Fruit fly (Drosophila melanogaster): Measurements from ENCODE around the gene Ada.

Ada gene

DNA sequence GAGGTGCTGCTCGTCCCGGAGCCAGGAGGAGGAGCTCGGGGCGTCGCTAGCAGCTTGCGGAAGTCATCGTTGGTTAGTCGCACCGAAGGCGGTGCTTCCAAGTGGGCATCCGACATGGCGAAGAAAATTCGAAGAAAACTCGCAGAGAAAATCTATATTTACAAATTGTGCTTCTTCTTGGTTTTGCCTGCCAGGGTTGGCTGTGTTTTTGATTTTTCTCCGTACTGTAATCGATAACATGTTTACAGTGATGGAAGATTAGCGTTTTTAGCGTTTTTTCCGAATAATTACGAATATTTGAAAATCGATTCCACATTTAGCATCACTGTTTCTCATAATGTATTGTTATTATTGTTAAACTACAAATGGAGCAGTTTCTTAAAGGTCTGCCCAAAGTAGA lies at the start of gene Ada, which contains the start of gene beag:
TSS of gene Ada (plus strand) at position 310 of the 400 bp plus-strand sequence.
TSS of gene beag (minus strand) at position 205 of the 400 bp plus-strand sequence.
- TF ChIP-seq CG17801 (GFP tag; optimal IDR thresholded peaks at IDR 0.05; ENCODE audit: partially characterized antibody), result peak; percentile 52

DNA sequence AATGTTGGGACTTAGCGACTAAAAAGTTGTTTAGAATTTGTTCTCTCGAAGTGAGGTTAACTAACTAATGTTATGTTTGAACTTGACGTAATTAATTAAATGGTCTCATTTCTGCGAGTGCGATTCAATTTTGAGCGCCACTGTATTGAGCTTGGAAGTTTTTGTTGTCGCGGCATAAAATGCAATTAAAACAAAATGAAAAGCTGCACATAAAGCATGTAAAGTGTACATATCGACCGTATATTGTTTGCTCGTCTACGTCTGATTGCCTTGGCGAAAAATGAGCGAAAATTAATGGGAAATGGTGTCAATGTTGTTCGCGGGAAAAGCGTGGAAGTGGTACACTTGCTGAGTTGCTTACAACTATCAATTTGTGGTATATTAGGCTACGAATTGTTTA lies 48.1 kb upstream of the Ada start:
- TF ChIP-seq CG17801 (GFP tag; optimal IDR thresholded peaks at IDR 0.05; ENCODE audit: partially characterized antibody), result peak; percentile 46

DNA sequence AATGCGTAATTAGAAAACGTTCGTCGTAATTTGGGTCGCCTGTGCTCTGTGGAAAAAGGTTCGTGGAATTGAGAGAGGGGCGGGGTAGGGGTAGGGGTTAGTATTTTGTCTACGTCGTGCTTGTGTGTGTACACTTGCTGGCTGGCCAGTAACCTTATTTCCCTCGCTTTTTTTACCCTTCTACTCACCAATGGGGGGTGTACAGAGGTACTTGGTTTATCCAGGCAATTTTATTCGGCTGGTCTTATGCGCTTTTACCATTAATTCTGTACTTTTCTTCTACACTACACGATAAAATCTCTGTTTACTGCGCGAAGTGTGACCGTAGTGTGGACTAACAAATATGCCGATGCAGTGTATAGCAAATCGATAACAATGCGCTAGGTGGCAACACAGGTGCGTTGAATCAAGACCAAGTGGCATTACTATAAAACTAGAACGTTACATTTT lies 45.3 kb upstream of the Ada start, which contains the start of gene tgo:
TSS of gene tgo (minus strand) at position 334 of the 450 bp plus-strand sequence.
- peak; percentile 16 for TF ChIP-seq CG17801 (GFP tag; optimal IDR thresholded peaks at IDR 0.05; ENCODE audit: partially characterized antibody)

DNA sequence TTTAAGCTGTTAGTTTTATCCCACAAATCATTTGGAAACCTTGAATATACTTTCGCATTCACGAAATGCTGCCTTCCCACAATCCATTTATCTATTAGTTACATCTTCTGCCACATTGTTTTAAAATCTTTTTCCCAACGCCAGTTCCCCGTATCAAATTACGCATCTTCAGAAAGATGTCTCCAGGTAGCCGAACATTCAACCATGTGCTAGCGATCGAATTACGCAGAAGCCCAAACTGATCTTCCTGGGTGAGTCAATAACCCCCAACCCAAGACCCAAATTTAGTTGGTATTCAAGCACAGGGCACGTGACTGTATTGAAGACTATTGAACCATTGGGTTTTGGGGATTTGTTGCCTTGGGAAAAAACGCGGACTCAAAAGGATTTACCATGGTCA lies 41.0 kb upstream of the Ada start:
- TF ChIP-seq CG17801 (GFP tag; optimal IDR thresholded peaks at IDR 0.05; ENCODE audit: partially characterized antibody), result no peak

DNA sequence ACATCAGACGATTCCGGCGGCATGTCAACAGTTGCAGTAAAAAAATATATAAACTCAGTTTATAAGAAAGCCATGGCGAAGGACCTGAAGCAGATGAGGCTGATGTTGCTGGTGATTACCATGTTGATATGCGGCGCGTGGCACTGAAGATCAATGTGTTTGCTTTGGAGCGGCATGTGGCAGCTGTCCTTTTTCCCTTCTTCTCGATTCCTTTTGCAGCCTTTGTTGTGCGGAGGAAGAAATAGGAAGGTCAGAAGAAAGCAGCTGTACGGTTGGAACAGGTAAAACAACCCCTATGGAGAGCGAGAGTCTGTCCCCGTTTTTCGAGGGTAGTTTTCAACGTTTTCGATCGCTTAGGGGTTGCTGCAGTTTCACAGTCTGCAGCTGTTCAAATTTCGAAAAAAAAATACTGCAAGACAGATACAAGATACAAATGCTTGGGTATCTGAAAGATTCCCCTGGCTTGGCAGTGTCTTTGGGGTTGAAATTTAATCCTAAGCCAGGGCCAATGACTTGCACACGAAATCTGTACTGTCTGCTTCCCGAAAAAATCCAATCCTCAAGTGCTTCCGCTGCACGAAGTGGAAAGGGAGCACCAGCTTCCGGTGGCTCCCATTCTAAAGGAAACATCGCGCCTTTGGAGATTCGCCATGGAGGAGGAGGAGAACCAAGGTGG lies 40.0 kb upstream of the Ada start:
- TF ChIP-seq CG17801 (GFP tag; optimal IDR thresholded peaks at IDR 0.05; ENCODE audit: partially characterized antibody), result no peak

DNA sequence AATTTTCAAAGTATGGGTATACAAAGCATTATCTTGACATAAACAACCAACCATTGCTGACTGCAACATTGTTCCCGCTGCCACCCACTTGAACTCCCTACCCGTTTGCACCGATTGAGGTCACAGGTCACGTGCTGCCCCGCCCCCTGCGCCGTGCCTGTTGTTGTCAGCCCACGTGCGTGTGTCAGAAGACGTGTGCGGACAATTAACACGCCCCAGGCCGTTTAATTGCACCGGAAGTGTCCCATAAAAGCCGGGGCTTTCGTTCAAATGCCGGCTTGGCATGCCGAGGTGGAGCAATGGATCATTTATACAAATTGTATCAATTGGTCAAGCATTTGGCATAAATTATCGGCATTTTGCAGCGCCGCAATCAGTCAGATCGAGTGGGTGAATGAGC lies 37.9 kb upstream of the Ada start:
- no peak for TF ChIP-seq CG17801 (GFP tag; optimal IDR thresholded peaks at IDR 0.05; ENCODE audit: partially characterized antibody)

DNA sequence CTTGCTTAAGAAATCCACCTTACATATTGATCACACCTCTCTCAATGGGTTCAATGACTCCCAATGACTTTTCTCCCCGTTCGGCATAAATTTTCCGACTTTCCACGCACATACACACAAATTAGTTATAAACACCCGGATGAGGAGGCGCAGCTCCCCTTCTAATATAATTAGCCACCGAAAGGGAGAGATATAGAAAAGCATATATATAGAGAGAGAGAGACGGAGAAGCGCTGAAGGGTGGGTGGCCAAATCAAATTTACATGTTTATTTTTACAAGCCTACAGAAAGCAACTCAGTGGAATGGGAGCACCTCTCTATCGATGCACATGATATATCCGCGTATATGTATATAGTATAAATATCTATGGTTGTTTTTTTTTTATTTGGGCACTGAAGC lies 36.3 kb upstream of the Ada start:
- no peak for TF ChIP-seq CG17801 (GFP tag; optimal IDR thresholded peaks at IDR 0.05; ENCODE audit: partially characterized antibody)

DNA sequence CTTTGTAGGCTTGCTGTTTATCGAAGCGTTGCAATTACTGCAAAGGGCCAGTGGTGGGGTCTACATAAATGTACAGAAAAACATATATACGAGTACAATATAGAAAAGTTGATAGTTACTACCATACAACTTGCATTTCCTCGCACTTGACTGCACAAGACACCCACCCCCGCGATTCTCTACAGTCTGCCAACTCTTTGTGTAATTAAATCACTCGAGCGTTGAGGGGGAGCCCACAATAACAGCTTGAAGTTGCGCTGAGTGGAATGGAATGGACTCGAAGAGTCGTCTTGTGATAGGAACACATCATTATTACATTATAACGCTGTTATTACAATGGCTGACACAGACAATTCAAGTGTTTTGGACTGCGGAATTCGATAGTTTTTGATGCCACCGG lies 35.6 kb upstream of the Ada start:
- no peak for TF ChIP-seq CG17801 (GFP tag; optimal IDR thresholded peaks at IDR 0.05; ENCODE audit: partially characterized antibody)

DNA sequence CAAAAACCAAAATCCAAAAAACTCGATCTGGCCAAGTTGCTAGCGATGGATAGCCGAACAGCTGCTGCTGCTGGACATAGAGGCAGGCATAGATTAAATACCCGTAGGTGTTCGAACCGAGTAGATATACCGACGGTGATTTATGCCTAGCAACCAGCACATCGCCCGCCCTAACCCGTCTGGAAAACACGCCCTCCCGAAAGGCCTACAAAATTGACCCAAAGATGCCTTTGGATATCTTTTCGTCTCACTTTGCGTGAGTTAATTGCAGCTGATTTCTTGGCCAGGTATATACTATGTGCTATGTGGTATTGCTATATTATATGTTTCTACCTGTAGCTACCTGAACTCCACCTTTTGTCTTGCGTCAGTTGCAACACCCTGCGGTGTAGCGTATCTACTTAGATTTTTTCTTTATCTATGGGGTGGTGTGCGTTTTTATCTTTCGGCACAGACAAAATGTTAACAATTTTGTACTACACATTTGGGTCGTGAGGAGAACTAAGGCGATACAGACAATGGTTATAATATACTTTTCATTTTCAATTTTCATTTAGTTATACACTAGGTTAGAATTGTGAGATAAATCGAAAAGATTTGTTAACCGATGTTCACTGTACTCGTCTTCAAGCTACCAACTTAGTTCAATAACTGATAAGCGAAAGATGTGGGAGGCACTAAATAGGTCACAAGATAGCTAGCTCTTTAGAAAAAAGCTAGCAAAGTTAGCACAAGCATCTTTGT lies 34.8 kb upstream of the Ada start:
- TF ChIP-seq CG17801 (GFP tag; optimal IDR thresholded peaks at IDR 0.05; ENCODE audit: partially characterized antibody), result no peak

DNA sequence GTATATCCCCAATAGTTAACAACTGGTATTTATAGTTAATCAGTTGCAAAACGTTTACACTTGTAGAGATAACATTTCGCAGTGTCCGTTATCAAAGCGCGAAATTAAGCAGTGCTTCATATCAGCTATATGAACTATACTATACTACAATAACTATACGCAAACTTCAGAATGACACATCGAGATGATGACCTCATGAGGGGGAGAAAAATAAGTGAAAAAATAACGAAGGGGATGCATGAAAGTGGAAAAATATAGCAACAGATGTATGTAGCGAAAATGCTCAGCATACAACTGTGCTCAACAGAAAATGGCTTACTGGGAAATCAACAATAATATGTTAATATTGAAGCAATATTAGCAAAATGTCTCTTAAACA lies 34.2 kb upstream of the Ada start:
- no peak for TF ChIP-seq CG17801 (GFP tag; optimal IDR thresholded peaks at IDR 0.05; ENCODE audit: partially characterized antibody)

DNA sequence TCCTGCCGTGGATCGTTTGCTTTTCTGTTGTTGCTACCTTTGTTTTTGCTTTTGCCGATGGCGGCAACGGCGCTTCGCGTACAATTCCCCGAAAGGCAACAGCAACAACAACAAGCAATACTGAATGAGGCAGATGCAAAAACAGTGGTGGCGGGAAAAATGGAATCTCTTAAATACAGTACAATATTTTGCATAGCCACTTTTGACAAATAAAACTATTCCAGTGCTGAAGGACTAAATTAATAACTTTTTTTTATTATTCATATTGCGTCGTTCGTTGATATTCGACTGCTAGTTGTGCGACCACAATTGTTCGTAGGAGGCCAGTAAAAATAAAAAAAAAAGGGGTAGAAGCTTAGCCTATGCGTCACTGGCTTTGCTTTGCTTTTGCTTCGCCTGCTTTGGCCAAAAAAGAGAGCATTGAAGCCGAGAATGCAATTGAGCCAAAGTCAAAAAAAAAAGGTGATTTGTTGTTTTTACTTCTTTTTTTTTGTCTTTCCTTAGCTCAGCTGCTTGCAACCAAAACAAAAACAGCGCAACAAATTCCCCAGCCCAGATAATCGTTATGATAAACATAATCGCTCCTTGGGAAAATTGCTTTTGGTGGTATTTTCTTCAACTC lies 33.1 kb upstream of the Ada start:
- TF ChIP-seq CG17801 (GFP tag; optimal IDR thresholded peaks at IDR 0.05; ENCODE audit: partially characterized antibody), result peak; percentile 86

DNA sequence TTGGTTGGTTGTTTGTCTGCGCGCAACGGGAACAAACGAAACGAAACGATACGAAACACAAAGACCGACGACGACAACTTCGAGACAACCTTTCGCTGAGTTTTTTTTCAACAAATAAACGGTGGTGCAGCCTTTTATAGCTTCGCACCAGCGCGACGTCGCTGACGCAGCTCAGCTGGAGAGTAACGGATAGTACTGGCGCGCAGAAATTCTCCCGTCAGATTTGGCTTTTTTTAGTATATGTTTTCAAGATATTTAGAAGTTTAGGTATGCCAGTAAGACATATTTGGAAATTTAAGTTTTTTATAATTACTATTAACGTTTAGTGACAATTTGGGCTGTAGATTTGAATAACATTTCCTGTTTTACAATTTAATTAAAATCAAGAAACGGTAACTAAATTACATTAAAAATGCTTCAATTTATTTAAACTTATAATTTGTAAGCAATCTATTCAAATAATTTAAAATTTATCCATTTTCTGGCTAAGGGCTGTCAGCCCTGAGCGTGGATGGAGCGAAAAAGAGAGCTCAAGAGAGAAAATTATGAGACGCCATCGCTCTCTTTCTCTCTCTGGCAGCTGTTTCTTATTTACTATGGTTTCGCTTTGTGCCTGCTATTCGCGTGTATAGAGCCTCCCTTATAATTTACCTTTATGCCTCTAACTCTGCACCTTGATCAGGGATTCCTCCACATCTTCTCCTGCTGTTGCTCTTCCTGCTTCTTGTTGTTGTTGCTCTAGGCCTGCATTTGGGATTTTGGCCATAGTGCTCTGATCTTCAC lies 31.2 kb upstream of the Ada start:
- peak; percentile 88 for TF ChIP-seq CG17801 (GFP tag; optimal IDR thresholded peaks at IDR 0.05; ENCODE audit: partially characterized antibody)

DNA sequence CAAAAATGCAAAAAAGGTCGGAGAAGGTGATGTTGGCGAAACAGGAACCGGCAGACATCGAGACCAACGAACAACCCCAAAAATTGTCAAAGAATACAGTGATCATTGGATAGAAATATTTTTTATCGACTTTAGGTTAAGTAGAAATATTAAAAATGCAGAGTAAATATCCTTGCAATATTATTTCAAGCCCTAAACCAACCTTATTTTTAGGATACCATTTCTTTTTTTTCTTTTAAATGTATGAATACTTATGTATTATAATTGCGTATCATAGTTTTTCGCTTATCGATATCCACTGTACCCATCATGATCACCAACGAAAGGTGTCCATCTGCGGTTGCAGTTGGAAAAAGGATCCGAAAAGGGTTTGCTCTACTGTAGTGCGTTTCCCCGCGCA lies 29.7 kb upstream of the Ada start:
- TF ChIP-seq CG17801 (GFP tag; optimal IDR thresholded peaks at IDR 0.05; ENCODE audit: partially characterized antibody), result no peak

DNA sequence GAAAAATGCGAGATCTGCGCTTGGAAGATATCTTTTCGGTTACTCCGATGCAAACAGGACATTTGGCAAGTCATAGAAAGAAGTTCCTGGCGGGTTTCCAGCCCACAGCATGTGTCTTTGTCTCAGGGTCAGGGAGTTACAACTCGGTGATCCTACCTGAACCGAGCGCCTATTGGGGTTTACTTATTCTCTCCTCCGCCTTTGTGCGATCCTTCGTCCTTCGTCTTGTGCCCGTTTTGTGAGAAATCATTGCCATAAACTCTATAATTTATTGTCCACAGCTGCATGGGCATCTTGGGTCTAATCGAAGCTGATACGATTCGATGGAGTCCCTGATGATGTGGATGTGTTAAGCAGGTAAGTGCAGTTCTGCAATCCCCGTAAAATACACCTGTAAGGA lies 27.0 kb upstream of the Ada start:
- no peak for TF ChIP-seq CG17801 (GFP tag; optimal IDR thresholded peaks at IDR 0.05; ENCODE audit: partially characterized antibody)

DNA sequence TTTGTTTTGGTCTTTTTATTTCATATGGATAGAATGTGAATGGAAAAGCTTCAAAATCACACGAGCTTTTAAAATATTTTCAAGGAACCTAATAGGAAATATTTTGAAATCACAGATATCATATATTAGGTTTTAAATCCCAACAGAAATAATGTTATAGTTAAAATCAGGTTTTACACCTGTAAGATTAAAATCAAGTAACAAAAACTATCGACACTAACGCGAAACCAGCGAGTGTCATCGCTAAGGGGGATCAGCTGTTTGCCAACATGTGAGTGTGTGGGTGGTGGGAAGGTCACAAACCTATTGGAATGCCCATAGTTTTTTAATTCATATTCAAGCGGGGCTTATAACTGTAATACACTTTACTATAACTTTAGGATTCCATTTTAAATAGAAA lies 26.3 kb upstream of the Ada start, which contains the start of gene hyx:
TSS of gene hyx (plus strand) at position 109 of the 400 bp plus-strand sequence.
- TF ChIP-seq CG17801 (GFP tag; optimal IDR thresholded peaks at IDR 0.05; ENCODE audit: partially characterized antibody), result peak; percentile 30
